Worm (Caenorhabditis elegans) whole organism, midembryonic: ENCODE measurements around the gene srx-23.
A peak's percentile ranks its signal among the peaks of the same experiment; 100 is the strongest.

Source experiments
- T22C8.4 ChIP-seq: fragments of 200-800 bp; sonication (Bioruptor generic); IDR thresholded peaks from 2 replicates; pipeline ENCODE4 v1.3.6; 2022; ENCODE audit warnings: missing genetic modification characterization, missing compliant biosample characterization
- cog-1 ChIP-seq: sonication (generic microtip); optimal IDR thresholded peaks from 2 replicates; lab custom pipeline; 2016; ENCODE audit warnings: missing genetic modification characterization, missing compliant biosample characterization
- flt-1 ChIP-seq: fragments of 200-800 bp; sonication (Bioruptor generic); IDR thresholded peaks from 2 replicates; pipeline ENCODE4 v1.3.6; 2022; ENCODE audit warnings: missing genetic modification characterization, missing compliant biosample characterization
- klf-2 ChIP-seq: fragments of 200-800 bp; sonication (Bioruptor generic); conservative IDR thresholded peaks from 2 replicates; pipeline ENCODE4 v1.3.6; 2022; ENCODE audit warnings: missing genetic modification reagents, missing genetic modification characterization, missing compliant biosample characterization
- med-1 ChIP-seq: sonication (generic microtip); optimal IDR thresholded peaks from 2 replicates; lab custom pipeline; 2017; ENCODE audit warnings: missing genetic modification characterization, mild to moderate bottlenecking, missing compliant biosample characterization, antibody characterized with exemption, missing genetic modification reagents; ENCODE audit not compliant: insufficient read depth
- ref-1 ChIP-seq: fragments of 200-800 bp; sonication (Bioruptor generic); conservative IDR thresholded peaks from 2 replicates; pipeline ENCODE4 v1.3.6; 2022; ENCODE audit warnings: missing genetic modification reagents, missing genetic modification characterization, missing compliant biosample characterization
- tab-1 ChIP-seq: fragments of 200-800 bp; sonication (Bioruptor generic); IDR thresholded peaks from 2 replicates; pipeline ENCODE4 v1.3.6; 2022; ENCODE audit warnings: missing genetic modification characterization, missing compliant biosample characterization
- ztf-23 ChIP-seq: fragments of 200-800 bp; sonication (Bioruptor generic); IDR thresholded peaks from 2 replicates; pipeline ENCODE4 v1.3.6; 2022; ENCODE audit warnings: missing genetic modification reagents, missing genetic modification characterization, missing compliant biosample characterization
- ztf-29 ChIP-seq: fragments of 200-800 bp; sonication (Bioruptor generic); IDR thresholded peaks from 2 replicates; pipeline ENCODE4 v1.3.6; 2022; ENCODE audit warnings: missing genetic modification reagents, missing genetic modification characterization, missing compliant biosample characterization

Gene srx-23

DNA sequence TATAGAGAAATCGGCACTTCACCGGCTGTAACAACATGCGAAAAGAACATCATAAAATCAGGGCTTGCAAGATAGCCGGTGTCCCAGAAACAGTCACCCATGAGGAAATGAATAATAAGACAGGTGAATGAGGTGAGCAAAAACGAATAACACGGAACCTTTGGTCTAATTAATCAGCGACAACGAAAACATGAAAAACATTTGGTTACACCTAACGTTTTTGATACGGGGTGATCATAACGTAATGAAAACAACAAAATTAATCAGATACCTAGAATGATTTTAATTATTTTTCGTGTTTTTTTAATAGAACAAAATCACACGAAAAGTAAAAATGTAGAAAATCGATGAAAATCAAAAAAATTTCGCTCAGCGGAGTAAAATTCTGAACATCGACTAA, 26.3 kb upstream of the srx-23 start, which contains the start of gene srh-245:
Gene srh-245 (minus strand): TSS at position 101 of the 400 bp plus-strand sequence.
- TF ChIP-seq flt-1 (no peak), cog-1 (tag; lab: Kevin White, UChicago) (no peak), ref-1 (no peak), ztf-23 (no peak), T22C8.4 (GFP tag; lab: Robert Waterston, UW) (no peak), klf-2 (no peak), ztf-29 (GFP tag; lab: Robert Waterston, UW) (no peak), med-1 (no peak), tab-1 (no peak)

DNA sequence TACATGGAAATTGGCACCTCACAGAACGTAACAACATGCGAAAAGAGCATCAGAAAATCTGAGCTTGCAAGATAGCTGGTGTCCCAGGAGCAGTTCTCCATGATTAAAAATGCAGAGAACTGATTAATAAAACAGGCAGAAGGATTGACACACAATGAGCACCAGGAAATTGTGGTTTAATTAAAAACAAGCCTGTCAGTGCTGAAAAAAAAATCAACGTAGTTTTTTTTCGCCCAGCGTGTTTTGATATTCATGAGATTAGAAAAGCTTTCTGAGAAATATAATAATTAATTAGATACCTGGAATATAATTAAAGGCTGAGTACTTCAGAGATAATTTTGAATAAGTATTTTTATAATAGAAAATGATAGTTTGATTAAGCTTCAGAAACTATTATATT, 24.5 kb upstream of the srx-23 start, which contains the start of gene srh-246:
Gene srh-246 (minus strand): TSS at position 101 of the 400 bp plus-strand sequence.
- TF ChIP-seq klf-2 (no peak), med-1 (no peak), ref-1 (no peak), T22C8.4 (GFP tag; lab: Robert Waterston, UW) (no peak), tab-1 (no peak), ztf-29 (GFP tag; lab: Robert Waterston, UW) (no peak), flt-1 (no peak), cog-1 (tag; lab: Kevin White, UChicago) (no peak), ztf-23 (no peak)

- TF ChIP-seq flt-1 = peak; percentile 68; the same call in 1 of the 2 replicates
- peak; percentile 59; the same call in 1 of the 2 replicates for TF ChIP-seq klf-2
Observed at ce11 chrV:658140-658539, 24.0 kb upstream of the srx-23 start.

ce11 chrV:660210-660609, 21.9 kb upstream of the srx-23 start, which contains the start of gene F31F4.17:
TSS of gene F31F4.17 (minus strand) at chrV:660310.
- TF ChIP-seq cog-1 (tag; lab: Kevin White, UChicago) = no peak

ce11 chrV:664337-664847, 17.7 kb upstream of the srx-23 start, which contains the start of the genes F31F4.11 and srh-266:
TSS of gene F31F4.11 (minus strand) at chrV:664437.
TSS of gene srh-266 (plus strand) at chrV:664797.
- TF ChIP-seq klf-2 = no peak
- no peak for TF ChIP-seq tab-1
- no peak for TF ChIP-seq ref-1
- TF ChIP-seq med-1 = no peak
- no peak for TF ChIP-seq ztf-29 (GFP tag; lab: Robert Waterston, UW)
- TF ChIP-seq ztf-23 = no peak
- TF ChIP-seq T22C8.4 (GFP tag; lab: Robert Waterston, UW) = no peak
- TF ChIP-seq cog-1 (tag; lab: Kevin White, UChicago) = no peak

- TF ChIP-seq ref-1 = no peak
- TF ChIP-seq ztf-29 (GFP tag; lab: Robert Waterston, UW) = no peak
- no peak for TF ChIP-seq tab-1
- TF ChIP-seq ztf-23 = no peak
- no peak for TF ChIP-seq cog-1 (tag; lab: Kevin White, UChicago)
- no peak for TF ChIP-seq flt-1
- TF ChIP-seq klf-2 = no peak
- TF ChIP-seq T22C8.4 (GFP tag; lab: Robert Waterston, UW) = no peak
- no peak for TF ChIP-seq med-1
Observed at ce11 chrV:667459-667858, 14.7 kb upstream of the srx-23 start, which contains the start of gene nhr-180. TSS of gene nhr-180 (minus strand) at chrV:667510.

DNA sequence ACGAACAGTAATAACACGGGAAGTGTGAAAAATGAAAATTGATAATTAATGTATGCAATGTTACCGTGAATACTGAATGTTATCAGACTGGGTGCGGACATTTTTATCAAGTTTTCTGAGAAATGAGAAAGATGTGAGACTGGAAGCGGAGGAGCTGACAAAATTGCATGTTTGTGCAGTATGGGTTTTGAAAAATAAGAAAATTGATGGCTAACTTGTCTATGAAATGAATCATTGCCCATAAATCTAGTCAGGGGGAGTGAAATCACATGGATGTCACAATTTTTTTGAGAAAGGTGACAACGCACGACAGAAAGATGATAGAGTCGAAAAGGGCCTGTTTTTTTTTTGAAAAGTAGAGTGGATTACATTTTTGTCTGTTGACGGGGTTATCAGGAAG, 10.8 kb upstream of the srx-23 start, which contains the start of gene sru-24:
Gene sru-24 (minus strand): TSS at position 101 of the 400 bp plus-strand sequence.
- TF ChIP-seq ref-1 (no peak), tab-1 (no peak), flt-1 (no peak), ztf-23 (no peak), cog-1 (tag; lab: Kevin White, UChicago) (no peak), klf-2 (no peak), med-1 (no peak)

ce11 chrV:674213-674612, 7.9 kb upstream of the srx-23 start, which contains the start of gene sru-25:
TSS of gene sru-25 (minus strand) at chrV:674313.
- TF ChIP-seq ztf-29 (GFP tag; lab: Robert Waterston, UW) = no peak
- TF ChIP-seq tab-1 = no peak
- no peak for TF ChIP-seq T22C8.4 (GFP tag; lab: Robert Waterston, UW)
- no peak for TF ChIP-seq ref-1
- TF ChIP-seq ztf-23 = no peak
- no peak for TF ChIP-seq klf-2
- no peak for TF ChIP-seq med-1
- TF ChIP-seq cog-1 (tag; lab: Kevin White, UChicago) = no peak
- no peak for TF ChIP-seq flt-1

- no peak for TF ChIP-seq med-1
- no peak for TF ChIP-seq ref-1
Observed at ce11 chrV:676090-676489, 6.0 kb upstream of the srx-23 start.

ce11 chrV:676550-677084, 5.5 kb upstream of the srx-23 start, which contains the start of the genes fbxa-72 and srx-21:
TSS of gene fbxa-72 (minus strand) at chrV:676753.
TSS of gene srx-21 (plus strand) at chrV:677034.
- TF ChIP-seq med-1 = no peak
- no peak for TF ChIP-seq cog-1 (tag; lab: Kevin White, UChicago)
- no peak for TF ChIP-seq flt-1
- TF ChIP-seq ztf-29 (GFP tag; lab: Robert Waterston, UW) = no peak

ce11 chrV:679663-680062, 2.5 kb upstream of the srx-23 start, which contains the start of gene srx-22:
TSS of gene srx-22 (plus strand) at chrV:679963.
- no peak for TF ChIP-seq ztf-29 (GFP tag; lab: Robert Waterston, UW)
- TF ChIP-seq tab-1 = no peak
- TF ChIP-seq klf-2 = no peak
- TF ChIP-seq med-1 = no peak
- TF ChIP-seq flt-1 = no peak
- TF ChIP-seq ztf-23 = no peak
- no peak for TF ChIP-seq cog-1 (tag; lab: Kevin White, UChicago)
- TF ChIP-seq ref-1 = no peak
- no peak for TF ChIP-seq T22C8.4 (GFP tag; lab: Robert Waterston, UW)
